Fruit fly (Drosophila melanogaster) whole organism, embryonic: ENCODE data around the gene Cul2.

Experiments
- ATbp ChIP-seq: fragments of 200-800 bp; sonication (Bioruptor generic); optimal IDR thresholded peaks from 2 replicates; lab custom pipeline; 2017; ENCODE audit warnings: missing biosample characterization, mild to moderate bottlenecking, missing genetic modification characterization, missing genetic modification reagents
- Antp ChIP-seq: fragments of 200-800 bp; sonication (Bioruptor generic); optimal IDR thresholded peaks from 3 replicates; lab custom pipeline; 2016; ENCODE audit warnings: missing biosample characterization, missing genetic modification characterization
- CG10462 ChIP-seq: fragments of 200-800 bp; sonication (Bioruptor generic); optimal IDR thresholded peaks from 2 replicates; lab custom pipeline; 2016; ENCODE audit warnings: missing biosample characterization, missing genetic modification characterization
- CG12104 ChIP-seq: fragments of 200-800 bp; sonication (Bioruptor generic); optimal IDR thresholded peaks from 3 replicates; lab custom pipeline; 2016; ENCODE audit warnings: missing biosample characterization, missing genetic modification characterization
- CG12744 ChIP-seq: fragments of 200-800 bp; sonication (Bioruptor generic); optimal IDR thresholded peaks from 2 replicates; lab custom pipeline; 2016; ENCODE audit warnings: missing biosample characterization, missing genetic modification characterization
- CG13424 ChIP-seq: fragments of 200-800 bp; sonication (Bioruptor generic); optimal IDR thresholded peaks from 2 replicates; lab custom pipeline; 2019; ENCODE audit warnings: missing biosample characterization, mild to moderate bottlenecking, missing genetic modification characterization, moderate library complexity
- CG15696 ChIP-seq: fragments of 200-800 bp; sonication (Bioruptor generic); optimal IDR thresholded peaks from 2 replicates; lab custom pipeline; 2019; ENCODE audit warnings: missing biosample characterization, mild to moderate bottlenecking, missing genetic modification characterization, moderate library complexity
- CG16815 ChIP-seq: fragments of 200-800 bp; sonication (Bioruptor generic); optimal IDR thresholded peaks from 3 replicates; lab custom pipeline; 2017; ENCODE audit warnings: missing biosample characterization, mild to moderate bottlenecking, missing genetic modification characterization
- CG1792 ChIP-seq: fragments of 200-800 bp; sonication (Bioruptor generic); optimal IDR thresholded peaks from 2 replicates; lab custom pipeline; 2016; ENCODE audit warnings: missing biosample characterization, missing genetic modification characterization
- CG18011 ChIP-seq: fragments of 200-800 bp; sonication (Bioruptor generic); optimal IDR thresholded peaks from 2 replicates; lab custom pipeline; 2017; ENCODE audit warnings: missing biosample characterization, missing genetic modification characterization, mild to moderate bottlenecking, moderate library complexity, missing genotype
- CG2202 ChIP-seq: fragments of 200-800 bp; sonication (Bioruptor generic); optimal IDR thresholded peaks from 2 replicates; lab custom pipeline; 2018; ENCODE audit warnings: missing biosample characterization, mild to moderate bottlenecking, missing genetic modification characterization
- CG30020 ChIP-seq: fragments of 200-800 bp; optimal IDR thresholded peaks from 2 replicates; lab custom pipeline; 2019; ENCODE audit warnings: missing biosample characterization, mild to moderate bottlenecking, missing genetic modification characterization, moderate library complexity
- CG30431 ChIP-seq: fragments of 200-800 bp; sonication (Bioruptor generic); optimal IDR thresholded peaks from 2 replicates; lab custom pipeline; 2017; ENCODE audit warnings: missing biosample characterization, missing genetic modification characterization
- CG3281 ChIP-seq: fragments of 200-800 bp; sonication (Bioruptor generic); optimal IDR thresholded peaks from 3 replicates; lab custom pipeline; 2017; ENCODE audit warnings: missing biosample characterization, mild to moderate bottlenecking, missing genetic modification characterization
- CG43689 ChIP-seq: fragments of 200-800 bp; sonication (Bioruptor generic); IDR thresholded peaks from 2 replicates; pipeline ENCODE4 v1.3.6; 2022; ENCODE audit warnings: missing biosample characterization, missing genetic modification characterization
- CG6254 ChIP-seq: fragments of 200-800 bp; sonication (Bioruptor generic); optimal IDR thresholded peaks from 3 replicates; lab custom pipeline; 2017; ENCODE audit warnings: mild to moderate bottlenecking, missing biosample characterization, missing genetic modification reagents, missing genetic modification characterization
- CG6791 ChIP-seq: fragments of 200-800 bp; sonication (Bioruptor generic); IDR thresholded peaks from 3 replicates; pipeline ENCODE4 v1.3.6; 2022; ENCODE audit warnings: missing biosample characterization, missing genetic modification characterization; ENCODE audit not compliant: partially characterized antibody
- CG7357 ChIP-seq: fragments of 200-800 bp; sonication (Bioruptor generic); IDR thresholded peaks from 3 replicates; pipeline ENCODE4 v1.3.6; 2022; ENCODE audit warnings: missing biosample characterization, missing genetic modification characterization
- CG9797 ChIP-seq: fragments of 200-800 bp; sonication (Bioruptor generic); optimal IDR thresholded peaks from 3 replicates; lab custom pipeline; 2018; ENCODE audit warnings: missing biosample characterization, mild to moderate bottlenecking, missing genetic modification characterization
- CG9876 ChIP-seq: fragments of 200-800 bp; sonication (Bioruptor generic); optimal IDR thresholded peaks from 2 replicates; lab custom pipeline; 2016; ENCODE audit warnings: missing biosample characterization, missing genetic modification characterization
- CHES-1-like ChIP-seq: fragments of 200-800 bp; sonication (Bioruptor generic); optimal IDR thresholded peaks from 2 replicates; lab custom pipeline; 2016; ENCODE audit warnings: missing biosample characterization, missing genetic modification characterization
- Camta ChIP-seq: fragments of 200-800 bp; sonication (Bioruptor generic); optimal IDR thresholded peaks from 2 replicates; lab custom pipeline; 2016; ENCODE audit warnings: missing biosample characterization, missing genetic modification characterization
- E2f1 ChIP-seq: fragments of 200-800 bp; sonication (Bioruptor generic); IDR thresholded peaks from 2 replicates; pipeline ENCODE4 v1.3.6; 2022; ENCODE audit warnings: missing biosample characterization, missing genetic modification characterization
- Hr39 ChIP-seq: fragments of >200 bp; optimal IDR thresholded peaks from 2 replicates; lab custom pipeline; 2017
- Jarid2 ChIP-seq: fragments of 200-800 bp; sonication (Bioruptor generic); optimal IDR thresholded peaks from 3 replicates; lab custom pipeline; 2017; ENCODE audit warnings: mild to moderate bottlenecking, missing biosample characterization, missing genetic modification reagents, missing genetic modification characterization
- Lpt ChIP-seq: fragments of >200 bp; optimal IDR thresholded peaks from 2 replicates; lab custom pipeline; 2018; ENCODE audit warnings: missing biosample characterization, missing genetic modification characterization
- NC2α ChIP-seq: fragments of 200-800 bp; sonication (Bioruptor generic); optimal IDR thresholded peaks from 2 replicates; lab custom pipeline; 2016; ENCODE audit warnings: missing biosample characterization, missing genetic modification characterization
- Scr ChIP-seq: fragments of 200-800 bp; sonication (Bioruptor generic); IDR thresholded peaks from 2 replicates; pipeline ENCODE4 v1.3.6; 2022; ENCODE audit warnings: missing biosample characterization, missing genetic modification characterization; ENCODE audit not compliant: partially characterized antibody
- Side ChIP-seq: fragments of 200-800 bp; sonication (Bioruptor generic); optimal IDR thresholded peaks from 2 replicates; lab custom pipeline; 2016; ENCODE audit warnings: missing biosample characterization, missing genetic modification characterization
- Trl ChIP-seq, 3 experiments: fragments of >200 bp in 2 of 3; fragments of 200-800 bp in 1 of 3; sonication (Bioruptor generic) in 1 of 3; optimal IDR thresholded peaks; 2 replicates in 1 of 3; 3 replicates in 2 of 3; lab custom pipeline; 2016 to 2017; ENCODE audit warnings: missing biosample characterization in 1 of 3, missing genetic modification characterization in 1 of 3
- abd-A ChIP-seq: fragments of 200-800 bp; sonication (Bioruptor generic); optimal IDR thresholded peaks from 3 replicates; lab custom pipeline; 2019; ENCODE audit warnings: missing biosample characterization, mild to moderate bottlenecking, missing genetic modification characterization, moderate library complexity
- bowl ChIP-seq: fragments of 200-800 bp; sonication (Bioruptor generic); IDR thresholded peaks from 2 replicates; pipeline ENCODE4 v1.3.6; 2022; ENCODE audit warnings: missing biosample characterization, missing genetic modification characterization
- ci ChIP-seq: fragments of 200-800 bp; sonication (Bioruptor generic); IDR thresholded peaks from 3 replicates; pipeline ENCODE4 v1.3.6; 2022; ENCODE audit warnings: missing biosample characterization, missing genetic modification characterization
- crc ChIP-seq: fragments of 200-800 bp; sonication (Bioruptor generic); optimal IDR thresholded peaks from 2 replicates; lab custom pipeline; 2016; ENCODE audit warnings: missing biosample characterization, missing genetic modification characterization
- danr ChIP-seq: fragments of 200-800 bp; sonication (Bioruptor generic); IDR thresholded peaks from 2 replicates; pipeline ENCODE4 v1.3.6; 2022; ENCODE audit warnings: missing biosample characterization, missing genetic modification characterization
- disco-r ChIP-seq: fragments of 200-800 bp; sonication (Bioruptor generic); optimal IDR thresholded peaks from 2 replicates; lab custom pipeline; 2016; ENCODE audit warnings: missing biosample characterization, missing genetic modification characterization
- dysf ChIP-seq: fragments of 200-800 bp; sonication (Bioruptor generic); IDR thresholded peaks from 3 replicates; pipeline ENCODE4 v1.3.6; 2022; ENCODE audit warnings: missing biosample characterization, missing genetic modification characterization
- emc ChIP-seq: fragments of 200-800 bp; sonication (Bioruptor generic); optimal IDR thresholded peaks from 2 replicates; lab custom pipeline; 2016; ENCODE audit warnings: missing biosample characterization, missing genetic modification characterization
- knrl ChIP-seq: fragments of 200-800 bp; sonication (Bioruptor generic); IDR thresholded peaks from 3 replicates; pipeline ENCODE4 v1.3.6; 2022; ENCODE audit warnings: missing biosample characterization, missing genetic modification characterization; ENCODE audit not compliant: partially characterized antibody
- onecut ChIP-seq: fragments of 200-800 bp; sonication (Bioruptor generic); IDR thresholded peaks from 2 replicates; pipeline ENCODE4 v1.3.6; 2022; ENCODE audit warnings: missing biosample characterization, missing genetic modification characterization
- pan ChIP-seq, 4 experiments: fragments of >200 bp in 3 of 4; fragments of 200-800 bp in 1 of 4; sonication (Bioruptor generic) in 1 of 4; optimal IDR thresholded peaks in 3 of 4; IDR thresholded peaks in 1 of 4; 2 replicates each; pipeline versions ENCODE4 v1.3.6 to Lab custom; 2017 to 2022; ENCODE audit warnings: missing biosample characterization in 2 of 4, missing genetic modification characterization in 2 of 4, mixed read lengths in 1 of 4
- phol ChIP-seq: fragments of 200-800 bp; sonication (Bioruptor generic); optimal IDR thresholded peaks from 3 replicates; lab custom pipeline; 2018; ENCODE audit warnings: missing biosample characterization, mild to moderate bottlenecking, missing genetic modification characterization, moderate library complexity
- pros ChIP-seq: fragments of 200-800 bp; sonication (Bioruptor generic); optimal IDR thresholded peaks from 3 replicates; lab custom pipeline; 2019; ENCODE audit warnings: missing biosample characterization, mild to moderate bottlenecking, missing genetic modification characterization, moderate library complexity
- ranshi ChIP-seq: fragments of 200-800 bp; sonication (Bioruptor generic); IDR thresholded peaks from 2 replicates; pipeline ENCODE4 v1.3.6; 2022; ENCODE audit warnings: missing biosample characterization, missing genetic modification characterization
- so ChIP-seq: fragments of 200-800 bp; sonication (Bioruptor generic); IDR thresholded peaks from 3 replicates; pipeline ENCODE4 v1.3.6; 2022; ENCODE audit warnings: missing biosample characterization, missing genetic modification characterization
- sr ChIP-seq: fragments of 200-800 bp; sonication (Bioruptor generic); IDR thresholded peaks from 3 replicates; pipeline ENCODE4 v1.3.6; 2022; ENCODE audit warnings: missing biosample characterization, missing genetic modification characterization
- tgo ChIP-seq: fragments of 200-800 bp; sonication (Bioruptor generic); IDR thresholded peaks from 3 replicates; pipeline ENCODE4 v1.3.6; 2022; ENCODE audit warnings: missing biosample characterization, missing genetic modification characterization
- ttk ChIP-seq: fragments of 200-800 bp; sonication (Bioruptor generic); IDR thresholded peaks from 2 replicates; pipeline ENCODE4 v2.1.2; 2022; ENCODE audit warnings: missing biosample characterization, missing genetic modification characterization
- yki ChIP-seq: fragments of >200 bp; optimal IDR thresholded peaks from 3 replicates; lab custom pipeline; 2018

The Cul2 gene

dm6 chr2L:21623685-21624471 lies 34.7 kb upstream of the Cul2 start, which contains the start of gene CG2201 (continued):
- no peak for TF ChIP-seq Jarid2 (GFP tag; lab: Kevin White, UChicago)
- peak; percentile 5 for TF ChIP-seq CHES-1-like (GFP tag; lab: Kevin White, UChicago)
- no peak for TF ChIP-seq CG9797 (GFP tag; lab: Kevin White, UChicago)
- no peak for TF ChIP-seq Hr39
- TF ChIP-seq CG6254, result peak; percentile 64
- TF ChIP-seq NC2α (GFP tag; lab: Kevin White, UChicago), result no peak
- TF ChIP-seq CG18011 (GFP tag; lab: Kevin White, UChicago), result peak; percentile 96
- no peak for TF ChIP-seq bowl (GFP tag; lab: Robert Waterston, UW)
- no peak for TF ChIP-seq ranshi (GFP tag; lab: Robert Waterston, UW)
- no peak for TF ChIP-seq disco-r (GFP tag; lab: Kevin White, UChicago)
- TF ChIP-seq CG10462, result no peak
- no peak for TF ChIP-seq CG12744 (GFP tag; lab: Kevin White, UChicago)
- no peak for TF ChIP-seq CG43689 (GFP tag; lab: Robert Waterston, UW)
- TF ChIP-seq emc, result no peak
- TF ChIP-seq CG6791 (GFP tag; lab: Robert Waterston, UW), result no peak
- 0 out of 2 replicates have a peak, but pooled peaks have one; percentile 13 for TF ChIP-seq onecut (GFP tag; lab: Robert Waterston, UW)
- TF ChIP-seq Camta (GFP tag; lab: Kevin White, UChicago), result no peak
- no peak for TF ChIP-seq Side
- TF ChIP-seq CG3281 (GFP tag; lab: Kevin White, UChicago), result peak; percentile 55
- TF ChIP-seq knrl (GFP tag; lab: Robert Waterston, UW), result no peak
- TF ChIP-seq CG12104 (GFP tag; lab: Kevin White, UChicago), result peak; percentile 28
- no peak for TF ChIP-seq CG1792 (GFP tag; lab: Kevin White, UChicago)
- peak; percentile 16; the same call in 1 of the 3 replicates for TF ChIP-seq CG7357 (GFP tag; lab: Robert Waterston, UW)
- TF ChIP-seq CG15696 (tag; lab: Kevin White, UChicago), result peak; percentile 9
- TF ChIP-seq CG2202, result peak; percentile 32
- TF ChIP-seq so (GFP tag; lab: Robert Waterston, UW), result no peak
- no peak for TF ChIP-seq E2f1 (GFP tag; lab: Robert Waterston, UW)
- TF ChIP-seq Scr, result no peak
- peak; percentile 81; the same call in 2 of the 3 replicates for TF ChIP-seq ci (GFP tag; lab: Robert Waterston, UW)
- TF ChIP-seq CG30431 (GFP tag; lab: Kevin White, UChicago), result no peak
- no peak for TF ChIP-seq sr (GFP tag; lab: Robert Waterston, UW)
- TF ChIP-seq Antp (GFP tag; lab: Kevin White, UChicago), result no peak
- no peak for TF ChIP-seq abd-A (tag; lab: Kevin White, UChicago)
- TF ChIP-seq Trl (optimal IDR thresholded peaks at IDR 0.05; lab: Kevin White, UChicago), result peak; percentile 30 to 61
- peak; percentile 14 for TF ChIP-seq Trl (GFP tag; optimal IDR thresholded peaks at IDR 0.05; lab: Kevin White, UChicago)
- no peak for TF ChIP-seq CG16815 (GFP tag; lab: Kevin White, UChicago)
- no peak for TF ChIP-seq pan (optimal IDR thresholded peaks at IDR 0.05; lab: Kevin White, UChicago)
- peak in 1 of 2 experiments; percentile 62 for TF ChIP-seq pan (GFP tag; optimal IDR thresholded peaks at IDR 0.05 in 1 of 2, IDR thresholded peaks at IDR 0.05 in 1 of 2)
- peak; percentile 47; the same call in 2 of the 3 replicates for TF ChIP-seq tgo (GFP tag; lab: Robert Waterston, UW)
- TF ChIP-seq CG30020, result no peak
- TF ChIP-seq CG13424, result peak; percentile 66
- no peak for TF ChIP-seq Lpt (GFP tag; lab: Kevin White, UChicago)
- peak; percentile 74 for TF ChIP-seq ATbp (GFP tag; lab: Kevin White, UChicago)
- TF ChIP-seq yki (lab: Kevin White, UChicago), result no peak
- TF ChIP-seq pros, result no peak
- no peak for TF ChIP-seq ttk (GFP tag; lab: Robert Waterston, UW)
- peak; percentile 33 for TF ChIP-seq phol (tag; lab: Kevin White, UChicago)
- no peak for TF ChIP-seq crc (GFP tag; lab: Kevin White, UChicago)
- TF ChIP-seq CG9876 (GFP tag; lab: Kevin White, UChicago), result peak; percentile 16
- no peak for TF ChIP-seq danr (GFP tag; lab: Robert Waterston, UW)
- TF ChIP-seq dysf (GFP tag; lab: Robert Waterston, UW), result 0 out of 3 replicates have a peak, but pooled peaks have one; percentile 24
